Worm (Caenorhabditis elegans): Measurements from ENCODE around the gene C48A7.16.

DNA sequence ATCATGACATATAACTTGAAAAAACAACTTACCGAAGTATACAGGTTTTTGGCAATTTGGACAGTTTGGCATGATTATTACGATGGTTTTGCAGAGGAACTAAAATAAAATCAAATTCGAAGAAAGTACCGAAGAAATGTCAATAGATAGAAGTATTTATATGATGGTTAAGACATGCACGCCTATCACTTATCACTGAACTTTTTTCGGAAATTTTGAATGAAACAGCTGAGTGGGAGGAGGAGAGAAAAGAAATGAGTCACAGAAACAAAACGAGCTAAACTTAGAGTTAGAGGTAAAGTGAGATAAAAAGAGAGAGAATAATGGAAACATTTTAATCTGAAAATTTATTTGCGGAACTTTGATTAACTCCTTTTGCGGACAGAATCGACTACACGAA, 40.0 kb downstream of the C48A7.16 start, which contains the start of gene valv-1:
- TF ChIP-seq eor-1 (tag; optimal IDR thresholded peaks at IDR 0.05), result no peak
- TF ChIP-seq snpc-4 (tag; optimal IDR thresholded peaks at IDR 0.05), result no peak

Data from whole organism, L3 larva.